Worm (Caenorhabditis elegans): ENCODE results near the gene nhr-112.

The nhr-112 gene

ce11 chrV:16699752-16700259, 23.8 kb downstream of the nhr-112 start, which contains the start of gene Y70C5C.1:
Y70C5C.1 (plus strand) TSS chrV:16700209.
- TF ChIP-seq nhr-11 (tag; optimal IDR thresholded peaks at IDR 0.05) (no peak), gmeb-1 (tag; optimal IDR thresholded peaks at IDR 0.05) (no peak), R02D3.7 (tag; optimal IDR thresholded peaks at IDR 0.05) (no peak), dmd-4 (tag; optimal IDR thresholded peaks at IDR 0.05) (no peak), ztf-4 (tag; optimal IDR thresholded peaks at IDR 0.05) (no peak), sem-4 (tag; optimal IDR thresholded peaks at IDR 0.05) (no peak)

DNA sequence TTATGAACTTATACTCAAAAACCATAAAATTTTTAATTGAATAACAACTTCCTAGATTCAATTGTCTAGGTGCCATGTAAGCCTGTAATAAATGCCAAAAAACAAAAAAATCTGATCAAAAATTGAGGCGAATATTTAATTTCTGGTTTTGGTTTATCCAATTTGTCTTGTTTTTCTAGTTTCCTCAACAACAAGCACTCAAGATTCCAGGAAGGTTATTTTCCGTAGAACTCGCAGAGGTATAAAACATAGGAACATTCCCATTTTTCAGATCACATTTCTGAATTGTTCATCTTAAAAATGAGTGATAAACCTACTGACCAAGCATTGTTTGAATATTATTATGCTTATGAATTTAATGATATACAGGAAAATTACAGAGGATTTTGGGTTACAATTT, 26.5 kb downstream of the nhr-112 start, which contains the start of gene srw-41:
TSS of gene srw-41 (plus strand) at position 301 of the 400 bp plus-strand sequence.
- TF ChIP-seq egl-27 (tag; optimal IDR thresholded peaks at IDR 0.05): no peak
- TF ChIP-seq peb-1 (tag; optimal IDR thresholded peaks at IDR 0.05): no peak
- TF ChIP-seq ztf-1 (GFP tag; conservative IDR thresholded peaks at IDR 0.05): no peak
- TF ChIP-seq lsy-2 (tag; optimal IDR thresholded peaks at IDR 0.05): no peak
- TF ChIP-seq sem-4 (tag; optimal IDR thresholded peaks at IDR 0.05): no peak
- TF ChIP-seq nhr-10 (tag; optimal IDR thresholded peaks at IDR 0.05): no peak
- no peak for TF ChIP-seq R02D3.7 (tag; optimal IDR thresholded peaks at IDR 0.05)
- TF ChIP-seq nhr-11 (tag; optimal IDR thresholded peaks at IDR 0.05): no peak
- TF ChIP-seq lin-39 (tag; optimal IDR thresholded peaks at IDR 0.05): no peak
- no peak for TF ChIP-seq nhr-129 (tag; optimal IDR thresholded peaks at IDR 0.05)
- TF ChIP-seq nhr-237 (tag; optimal IDR thresholded peaks at IDR 0.05): no peak
- no peak for TF ChIP-seq ZK546.5 (tag; optimal IDR thresholded peaks at IDR 0.05)
- no peak for TF ChIP-seq unc-62 (GFP tag; optimal IDR thresholded peaks at IDR 0.05)
- no peak for TF ChIP-seq F13H6.1 (tag; optimal IDR thresholded peaks at IDR 0.05)
- TF ChIP-seq Y55F3AM.14 (GFP tag; optimal IDR thresholded peaks at IDR 0.05): no peak
- no peak for TF ChIP-seq snpc-4 (tag; optimal IDR thresholded peaks at IDR 0.05)
- TF ChIP-seq nhr-21 (tag; optimal IDR thresholded peaks at IDR 0.05): no peak
- TF ChIP-seq ztf-11 (tag; optimal IDR thresholded peaks at IDR 0.05): no peak

ce11 chrV:16695499-16695898, 28.1 kb downstream of the nhr-112 start:
- TF ChIP-seq mab-5 (tag; optimal IDR thresholded peaks at IDR 0.05): no peak
- no peak for TF ChIP-seq egl-27 (tag; optimal IDR thresholded peaks at IDR 0.05)
- no peak for TF ChIP-seq nhr-21 (tag; optimal IDR thresholded peaks at IDR 0.05)
- no peak for TF ChIP-seq lin-13 (GFP tag; optimal IDR thresholded peaks at IDR 0.05)
- TF ChIP-seq elt-1 (tag; optimal IDR thresholded peaks at IDR 0.05): no peak

DNA sequence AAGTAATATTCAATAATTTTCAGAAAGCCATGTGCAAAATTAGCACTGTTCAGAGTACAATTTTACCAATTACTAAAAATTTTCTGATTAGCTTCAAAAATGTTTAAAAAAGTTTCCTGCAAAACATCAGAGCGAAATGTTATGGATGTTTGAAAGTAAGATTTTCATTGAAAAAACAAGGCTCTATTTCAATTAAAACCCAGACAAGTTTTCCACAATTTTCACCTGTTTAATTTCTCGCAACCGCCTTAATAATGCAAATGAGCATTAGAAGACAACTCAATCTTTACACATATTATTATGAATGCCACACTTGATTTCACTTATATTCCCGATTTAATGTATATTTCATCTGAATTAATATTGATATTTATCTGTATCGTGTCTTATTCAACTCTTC, 29.1 kb downstream of the nhr-112 start, which contains the start of gene srz-101:
TSS of gene srz-101 (plus strand) at position 301 of the 400 bp plus-strand sequence.
- TF ChIP-seq unc-55 (GFP tag; optimal IDR thresholded peaks at IDR 0.05) (no peak), blmp-1 (tag; optimal IDR thresholded peaks at IDR 0.05; ENCODE audit: insufficient read depth) (no peak), fos-1 (tag; optimal IDR thresholded peaks at IDR 0.05) (no peak), nhr-129 (tag; optimal IDR thresholded peaks at IDR 0.05) (no peak), sma-3 (GFP tag; optimal IDR thresholded peaks at IDR 0.05) (no peak), mdl-1 (tag; optimal IDR thresholded peaks at IDR 0.05) (no peak), unc-62 (GFP tag; optimal IDR thresholded peaks at IDR 0.05) (no peak), nhr-77 (tag; optimal IDR thresholded peaks at IDR 0.05) (no peak)

- TF ChIP-seq lin-11 (tag; optimal IDR thresholded peaks at IDR 0.05): no peak
- no peak for TF ChIP-seq nhr-12 (tag; optimal IDR thresholded peaks at IDR 0.05)
- no peak for TF ChIP-seq nhr-129 (tag; optimal IDR thresholded peaks at IDR 0.05)
- TF ChIP-seq sma-3 (GFP tag; optimal IDR thresholded peaks at IDR 0.05): no peak
- TF ChIP-seq nhr-237 (tag; optimal IDR thresholded peaks at IDR 0.05): no peak
- TF ChIP-seq ama-1 (optimal IDR thresholded peaks at IDR 0.05): no peak
- TF ChIP-seq unc-39 (tag; optimal IDR thresholded peaks at IDR 0.05): no peak
- TF ChIP-seq snpc-4 (tag; optimal IDR thresholded peaks at IDR 0.05): no peak
- no peak for TF ChIP-seq ZK546.5 (tag; optimal IDR thresholded peaks at IDR 0.05)
- TF ChIP-seq ceh-16 (tag; optimal IDR thresholded peaks at IDR 0.05): no peak
- no peak for TF ChIP-seq ceh-82 (tag; optimal IDR thresholded peaks at IDR 0.05)
- TF ChIP-seq nhr-77 (tag; optimal IDR thresholded peaks at IDR 0.05): no peak
- TF ChIP-seq Y55F3AM.14 (GFP tag; optimal IDR thresholded peaks at IDR 0.05): no peak
- no peak for TF ChIP-seq unc-55 (GFP tag; optimal IDR thresholded peaks at IDR 0.05)
- no peak for TF ChIP-seq gmeb-1 (tag; optimal IDR thresholded peaks at IDR 0.05)
- no peak for TF ChIP-seq C34F6.9 (tag; optimal IDR thresholded peaks at IDR 0.05)
These were observed 29.9 kb downstream of the nhr-112 start, which contains the start of gene srw-42 for ce11 chrV:16693732-16694131. srw-42 (minus strand) TSS chrV:16693832.

Data from whole organism, L2 larva.